Worm (Caenorhabditis elegans) whole organism, young adult: ENCODE measurements around the gene srsx-8.

Experiments used
- K11D2.4 ChIP-seq: fragments of 200-800 bp; sonication (Bioruptor generic); IDR thresholded peaks from 2 replicates; pipeline ENCODE4 v1.3.6; 2022; ENCODE audit warnings: missing genetic modification reagents, missing genetic modification characterization, missing compliant biosample characterization
- ekl-4 ChIP-seq: fragments of 200-800 bp; sonication (Bioruptor generic); IDR thresholded peaks from 2 replicates; pipeline ENCODE4 v1.3.6; 2022; ENCODE audit warnings: missing genetic modification reagents, missing genetic modification characterization, missing compliant biosample characterization

Gene srsx-8

ce11 chrV:1505995-1506394 lies 46.9 kb downstream of the srsx-8 start, which contains the start of gene sru-28:
Gene sru-28, plus strand, starts transcription at chrV:1506295.
- TF ChIP-seq K11D2.4 (GFP tag; lab: Robert Waterston, UW) (no peak), ekl-4 (GFP tag; lab: Robert Waterston, UW) (no peak)
